Worm (Caenorhabditis elegans): Measurements from ENCODE around the gene pap-3.

- no peak for TF ChIP-seq nhr-77 (tag; optimal IDR thresholded peaks at IDR 0.05)
- TF ChIP-seq ztf-11 (tag; optimal IDR thresholded peaks at IDR 0.05): no peak
- TF ChIP-seq jun-1 (tag; optimal IDR thresholded peaks at IDR 0.05): no peak
- TF ChIP-seq snpc-4 (tag; optimal IDR thresholded peaks at IDR 0.05): no peak
- TF ChIP-seq lin-39 (tag; optimal IDR thresholded peaks at IDR 0.05): no peak
- TF ChIP-seq pha-4 (tag; optimal IDR thresholded peaks at IDR 0.05): no peak
- TF ChIP-seq hmg-11 (tag; optimal IDR thresholded peaks at IDR 0.05): no peak
These were observed 22.0 kb upstream of the pap-3 start for ce11 chrII:11838353-11838752.
